Worm (Caenorhabditis elegans) whole organism, mixed stage, embryonic: ENCODE measurements around the gene F09B12.7.

Source experiments
- elt-1 ChIP-seq: sonication (generic microtip); optimal IDR thresholded peaks from 2 replicates; lab custom pipeline; 2017; ENCODE audit warnings: missing genetic modification characterization, mild to moderate bottlenecking, missing compliant biosample characterization, antibody characterized with exemption, moderate library complexity, borderline replicate concordance; ENCODE audit not compliant: insufficient read depth
- elt-3 ChIP-seq: fragments of 150-350 bp; optimal IDR thresholded peaks from 2 replicates; lab custom pipeline; 2014; ENCODE audit warnings: missing biosample characterization, missing genetic modification characterization
- lsy-2 ChIP-seq: fragments of 150-350 bp; optimal IDR thresholded peaks from 2 replicates; lab custom pipeline; 2014; ENCODE audit warnings: missing biosample characterization, missing genetic modification characterization
- mls-2 ChIP-seq: sonication (generic microtip); optimal IDR thresholded peaks from 2 replicates; lab custom pipeline; 2016; ENCODE audit warnings: mild to moderate bottlenecking, missing genetic modification characterization, moderate library complexity, missing compliant biosample characterization
- nhr-237 ChIP-seq: fragments of 150-350 bp; optimal IDR thresholded peaks from 2 replicates; lab custom pipeline; 2014; ENCODE audit warnings: missing biosample characterization, missing genetic modification characterization
- unc-39 ChIP-seq: fragments of 150-350 bp; optimal IDR thresholded peaks from 2 replicates; lab custom pipeline; 2014; ENCODE audit warnings: missing biosample characterization, missing genetic modification characterization
- ztf-11 ChIP-seq: fragments of 150-350 bp; optimal IDR thresholded peaks from 2 replicates; lab custom pipeline; 2014; ENCODE audit warnings: missing biosample characterization, missing genetic modification characterization

DNA sequence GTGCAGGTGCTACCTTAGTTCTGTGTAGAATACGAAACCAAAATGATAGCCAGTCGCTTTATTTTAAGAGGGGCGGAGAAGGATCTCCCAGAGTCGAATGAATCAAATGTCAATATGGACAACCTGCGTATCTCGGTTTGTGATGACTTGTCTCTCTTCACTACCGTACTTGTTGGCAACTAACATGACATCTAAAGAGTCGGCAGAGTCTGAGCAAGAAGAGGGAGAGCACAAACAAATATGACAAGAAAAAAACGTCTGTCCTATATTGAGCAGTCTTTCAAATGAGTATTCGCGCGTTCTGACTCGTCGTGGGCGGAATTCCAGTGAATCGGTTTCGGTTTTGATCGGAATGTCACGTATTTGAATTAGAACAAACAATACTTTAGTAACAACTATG is at the start of gene F09B12.7:
- TF ChIP-seq elt-3 (tag; lab: Kevin White, UChicago): no peak
- no peak for TF ChIP-seq nhr-237 (tag; lab: Kevin White, UChicago)
- TF ChIP-seq ztf-11 (tag; lab: Kevin White, UChicago): no peak
- no peak for TF ChIP-seq elt-1 (tag; lab: Kevin White, UChicago)
- no peak for TF ChIP-seq unc-39
- no peak for TF ChIP-seq mls-2 (tag; lab: Kevin White, UChicago)
- no peak for TF ChIP-seq lsy-2 (tag; lab: Kevin White, UChicago)
